Worm (Caenorhabditis elegans) whole organism, early embryonic: ENCODE results near the gene clec-9.

Experiments
- B0310.2 ChIP-seq: sonication (generic microtip); optimal IDR thresholded peaks from 2 replicates; lab custom pipeline; 2016; ENCODE audit warnings: mild to moderate bottlenecking, missing genetic modification characterization, missing compliant biosample characterization
- aly-1 ChIP-seq: sonication (generic microtip); optimal IDR thresholded peaks from 2 replicates; lab custom pipeline; 2016; ENCODE audit warnings: missing genetic modification characterization, missing compliant biosample characterization
- ama-1 ChIP-seq: fragments of 150-350 bp; optimal IDR thresholded peaks from 2 replicates; lab custom pipeline; 2014
- ceh-13 ChIP-seq: fragments of 200-800 bp; sonication (Bioruptor generic); optimal IDR thresholded peaks from 2 replicates; lab custom pipeline; 2018; ENCODE audit warnings: mild to moderate bottlenecking, missing genetic modification characterization, missing compliant biosample characterization
- ceh-36 ChIP-seq: sonication (generic microtip); optimal IDR thresholded peaks from 2 replicates; lab custom pipeline; 2016; ENCODE audit warnings: missing genetic modification characterization, inconsistent platforms, missing compliant biosample characterization
- ets-7 ChIP-seq: sonication (generic microtip); optimal IDR thresholded peaks from 2 replicates; lab custom pipeline; 2016; ENCODE audit warnings: missing genotype, missing genetic modification characterization, missing compliant biosample characterization
- flt-1 ChIP-seq: fragments of 200-800 bp; sonication (Bioruptor generic); IDR thresholded peaks from 2 replicates; pipeline ENCODE4 v1.3.6; 2022; ENCODE audit warnings: missing genetic modification characterization, missing compliant biosample characterization
- hmbx-1 ChIP-seq: sonication (generic microtip); optimal IDR thresholded peaks from 2 replicates; lab custom pipeline; 2016; ENCODE audit warnings: mild to moderate bottlenecking, missing genetic modification characterization, missing compliant biosample characterization
- hmg-4 ChIP-seq: fragments of 200-800 bp; sonication (Bioruptor generic); optimal IDR thresholded peaks from 2 replicates; lab custom pipeline; 2018; ENCODE audit warnings: mild to moderate bottlenecking, missing genetic modification characterization, missing compliant biosample characterization
- hnd-1 ChIP-seq: sonication (generic microtip); optimal IDR thresholded peaks from 2 replicates; lab custom pipeline; 2016; ENCODE audit warnings: missing genetic modification characterization, missing compliant biosample characterization
- pes-1 ChIP-seq: fragments of 200-800 bp; sonication (Bioruptor generic); IDR thresholded peaks from 2 replicates; pipeline ENCODE4 v1.3.6; 2022; ENCODE audit warnings: missing genetic modification reagents, missing genetic modification characterization, missing compliant biosample characterization
- scrt-1 ChIP-seq: fragments of 200-800 bp; sonication (Bioruptor generic); IDR thresholded peaks from 2 replicates; pipeline ENCODE4 v1.3.6; 2022; ENCODE audit warnings: missing genetic modification characterization, missing compliant biosample characterization
- tbx-37 ChIP-seq: fragments of 200-800 bp; sonication (Bioruptor generic); conservative IDR thresholded peaks from 2 replicates; pipeline ENCODE4 v1.3.6; 2022; ENCODE audit warnings: missing genetic modification reagents, missing genetic modification characterization, missing compliant biosample characterization

- no peak for TF ChIP-seq scrt-1 (GFP tag; lab: Robert Waterston, UW)
- no peak for TF ChIP-seq flt-1 (GFP tag; lab: Robert Waterston, UW)
- TF ChIP-seq ama-1 (lab: Kevin White, UChicago) = no peak
- no peak for TF ChIP-seq hmbx-1 (tag; lab: Kevin White, UChicago)
- TF ChIP-seq pes-1 (GFP tag; lab: Robert Waterston, UW) = no peak
- no peak for TF ChIP-seq hmg-4 (GFP tag; lab: Kevin White, UChicago)
- no peak for TF ChIP-seq tbx-37 (GFP tag; lab: Robert Waterston, UW)
- no peak for TF ChIP-seq aly-1 (tag; lab: Kevin White, UChicago)
- TF ChIP-seq B0310.2 (tag; lab: Kevin White, UChicago) = no peak
- TF ChIP-seq ceh-13 (GFP tag; lab: Kevin White, UChicago) = no peak
- no peak for TF ChIP-seq ceh-36
- TF ChIP-seq ets-7 = no peak
- TF ChIP-seq hnd-1 (tag; lab: Kevin White, UChicago) = no peak
These were observed 23.1 kb downstream of the clec-9 start for ce11 chrV:16683359-16683758.
